In the genomic region with DNA sequence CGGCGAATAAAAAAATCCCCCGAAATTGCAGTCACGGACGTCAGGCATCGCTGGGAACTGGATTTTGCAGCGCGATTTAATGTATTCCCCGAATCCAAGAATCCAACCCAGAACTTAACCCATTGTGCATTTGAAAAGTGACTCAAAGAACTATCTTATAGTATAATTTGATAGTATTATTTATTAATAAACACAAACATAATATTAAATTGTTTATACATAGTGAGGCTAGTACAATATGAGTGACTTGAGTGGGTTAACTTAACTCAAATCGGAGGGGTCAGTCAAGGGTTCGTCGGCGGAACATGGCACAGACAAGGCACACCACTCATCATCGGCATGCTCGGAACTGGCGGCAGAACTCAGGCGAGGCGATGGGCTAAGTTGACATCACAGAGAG, we compare ENCODE assay signal across 1 fruit fly cellular context.
TF ChIP-seq lines count a peak whose summit lies in the region.

No protein-coding gene starts in this region.

TF ChIP-seq in whole organism, prepupa, 60 proteins besides CTCF, POLR2A, EP300 and RAD21 (continued from another document):
- no peak for TF ChIP-seq CG4318 (GFP tag; optimal IDR thresholded peaks at IDR 0.05; lab: Kevin White, UChicago)
- no peak for TF ChIP-seq CG6854 (GFP tag; optimal IDR thresholded peaks at IDR 0.05; lab: Kevin White, UChicago)
- TF ChIP-seq Sox14 (GFP tag; optimal IDR thresholded peaks at IDR 0.05; lab: Kevin White, UChicago) = no peak
- TF ChIP-seq CG8632 (GFP tag; optimal IDR thresholded peaks at IDR 0.05; lab: Kevin White, UChicago) = peak; percentile 27
- peak; percentile 1 for TF ChIP-seq CG9139 (GFP tag; optimal IDR thresholded peaks at IDR 0.05; lab: Kevin White, UChicago)
- no peak for TF ChIP-seq Eip93F (GFP tag; optimal IDR thresholded peaks at IDR 0.05; lab: Kevin White, UChicago)
- TF ChIP-seq fkh (GFP tag; optimal IDR thresholded peaks at IDR 0.05; lab: Kevin White, UChicago) = no peak
- TF ChIP-seq CG15336 (GFP tag; IDR thresholded peaks at IDR 0.05; lab: Robert Waterston, UW) = no peak
- TF ChIP-seq CG8119 (GFP tag; IDR thresholded peaks at IDR 0.05; lab: Robert Waterston, UW) = no peak
- TF ChIP-seq CG11762 (GFP tag; optimal IDR thresholded peaks at IDR 0.05; lab: Kevin White, UChicago; ENCODE audit: insufficient read depth) = no peak
- peak; percentile 75 for TF ChIP-seq Smox (GFP tag; optimal IDR thresholded peaks at IDR 0.05; lab: Kevin White, UChicago)
- TF ChIP-seq CG10669 (GFP tag; optimal IDR thresholded peaks at IDR 0.05; lab: Kevin White, UChicago) = peak; percentile 25
- TF ChIP-seq Blimp-1 (GFP tag; optimal IDR thresholded peaks at IDR 0.05; lab: Kevin White, UChicago) = no peak
- no peak for TF ChIP-seq ss (GFP tag; optimal IDR thresholded peaks at IDR 0.05; lab: Kevin White, UChicago)
- TF ChIP-seq CG6808 (GFP tag; optimal IDR thresholded peaks at IDR 0.05; lab: Kevin White, UChicago) = no peak
- peak; percentile 28 for TF ChIP-seq achi (GFP tag; optimal IDR thresholded peaks at IDR 0.05; lab: Kevin White, UChicago)
- TF ChIP-seq pdm3 (GFP tag; optimal IDR thresholded peaks at IDR 0.05; lab: Kevin White, UChicago) = peak; percentile 25
- no peak for TF ChIP-seq CG16779 (tag; optimal IDR thresholded peaks at IDR 0.05; lab: Kevin White, UChicago)
- no peak for TF ChIP-seq eg (GFP tag; IDR thresholded peaks at IDR 0.05; lab: Robert Waterston, UW)
- no peak for TF ChIP-seq Hr38 (GFP tag; optimal IDR thresholded peaks at IDR 0.05; lab: Kevin White, UChicago)
- TF ChIP-seq Ets96B (tag; optimal IDR thresholded peaks at IDR 0.05; lab: Kevin White, UChicago) = peak; percentile 37
- no peak for TF ChIP-seq fd59A (GFP tag; optimal IDR thresholded peaks at IDR 0.05; lab: Kevin White, UChicago)
- peak; percentile 12 for TF ChIP-seq CG6792 (GFP tag; optimal IDR thresholded peaks at IDR 0.05; lab: Kevin White, UChicago)
- no peak for TF ChIP-seq CG32006 (GFP tag; optimal IDR thresholded peaks at IDR 0.05; lab: Kevin White, UChicago)
- peak; percentile 51 for TF ChIP-seq acj6 (GFP tag; optimal IDR thresholded peaks at IDR 0.05; lab: Kevin White, UChicago)
- peak; percentile 29 for TF ChIP-seq CG34406 (GFP tag; optimal IDR thresholded peaks at IDR 0.05; lab: Kevin White, UChicago)
- no peak for TF ChIP-seq Eip78C (GFP tag; lab: Kevin White, UChicago)
- TF ChIP-seq CG11294 (GFP tag; IDR thresholded peaks at IDR 0.05; lab: Robert Waterston, UW) = no peak
- peak; percentile 20 for TF ChIP-seq Met (GFP tag; optimal IDR thresholded peaks at IDR 0.05; lab: Kevin White, UChicago)
- TF ChIP-seq Hr39 (GFP tag; optimal IDR thresholded peaks at IDR 0.05; lab: Kevin White, UChicago) = peak; percentile 30
- no peak for TF ChIP-seq Ets21C (GFP tag; optimal IDR thresholded peaks at IDR 0.05; lab: Kevin White, UChicago)
- no peak for TF ChIP-seq svp (GFP tag; lab: Kevin White, UChicago)
